Worm (Caenorhabditis elegans) whole organism, L4/young adult: ENCODE results near the gene R07B7.9.

ENCODE experiments used
- W03F9.2 ChIP-seq: fragments of 150-350 bp; optimal IDR thresholded peaks from 2 replicates; lab custom pipeline; 2014; ENCODE audit warnings: missing biosample characterization, missing genetic modification characterization
- dao-5 ChIP-seq: sonication (generic microtip); optimal IDR thresholded peaks from 2 replicates; lab custom pipeline; 2016; ENCODE audit warnings: missing genotype, missing genetic modification characterization, moderate library complexity, missing compliant biosample characterization
- him-1 ChIP-seq: sonication (generic microtip); optimal IDR thresholded peaks from 2 replicates; lab custom pipeline; 2016; ENCODE audit warnings: missing genotype, missing genetic modification reagents, missing genetic modification characterization, missing compliant biosample characterization

ce11 chrV:12106841-12107240 is 26.7 kb upstream of the R07B7.9 start, which contains the start of gene nhr-136:
- TF ChIP-seq him-1 (no peak), W03F9.2 (tag; lab: Kevin White, UChicago) (no peak), dao-5 (no peak)
